Worm (Caenorhabditis elegans): ENCODE results near the gene camt-1.

- TF ChIP-seq snpc-1.1 (tag; optimal IDR thresholded peaks at IDR 0.05; ENCODE audit: insufficient read depth) (no peak), ztf-22 (GFP tag; optimal IDR thresholded peaks at IDR 0.05) (no peak), madf-3 (GFP tag; IDR thresholded peaks at IDR 0.05) (no peak), ZK185.1 (tag; optimal IDR thresholded peaks at IDR 0.05; ENCODE audit: poor library complexity, severe bottlenecking) (no peak)
Observed at ce11 chrII:4543568-4543967, 38.6 kb upstream of the camt-1 start, which contains the start of gene sra-34.
